Fruit fly (Drosophila melanogaster) whole organism, prepupa: ENCODE results near the gene CG2061.

Experiments
- CG10631 ChIP-seq: fragments of 200-800 bp; sonication (Bioruptor generic); optimal IDR thresholded peaks from 2 replicates; lab custom pipeline; 2016; ENCODE audit warnings: missing biosample characterization, missing genetic modification characterization
- CG15336 ChIP-seq: fragments of 200-800 bp; sonication (Bioruptor generic); IDR thresholded peaks from 2 replicates; pipeline ENCODE4 v1.3.6; 2022; ENCODE audit warnings: missing biosample characterization, missing genetic modification characterization
- Gug ChIP-seq: fragments of 200-800 bp; sonication (Bioruptor generic); IDR thresholded peaks from 2 replicates; pipeline ENCODE4 v1.3.6; 2022; ENCODE audit warnings: missing biosample characterization, missing genetic modification characterization
- Hr4 ChIP-seq: fragments of 200-800 bp; sonication (Bioruptor generic); optimal IDR thresholded peaks from 3 replicates; lab custom pipeline; 2016; ENCODE audit warnings: missing biosample characterization, missing genetic modification characterization
- Sox102F ChIP-seq: fragments of 200-800 bp; sonication (Bioruptor generic); optimal IDR thresholded peaks from 2 replicates; lab custom pipeline; 2016; ENCODE audit warnings: missing biosample characterization, mild to moderate bottlenecking, missing genetic modification characterization
- fkh ChIP-seq: fragments of 200-800 bp; sonication (Bioruptor generic); optimal IDR thresholded peaks from 3 replicates; lab custom pipeline; 2017; ENCODE audit warnings: missing biosample characterization, mild to moderate bottlenecking, missing genetic modification characterization, moderate library complexity
- lz ChIP-seq: fragments of 200-800 bp; sonication (Bioruptor generic); optimal IDR thresholded peaks from 3 replicates; lab custom pipeline; 2016; ENCODE audit warnings: missing biosample characterization, missing genetic modification characterization
- salr ChIP-seq, 2 experiments: fragments of 200-800 bp; sonication (Bioruptor generic); optimal IDR thresholded peaks; 3 replicates each; lab custom pipeline; 2016 to 2018; ENCODE audit warnings: missing biosample characterization in 2 of 2, missing genetic modification characterization in 2 of 2, mild to moderate bottlenecking in 1 of 2
- topi ChIP-seq: fragments of 200-800 bp; sonication (Bioruptor generic); optimal IDR thresholded peaks from 3 replicates; lab custom pipeline; 2016; ENCODE audit warnings: missing biosample characterization, missing genetic modification characterization

DNA sequence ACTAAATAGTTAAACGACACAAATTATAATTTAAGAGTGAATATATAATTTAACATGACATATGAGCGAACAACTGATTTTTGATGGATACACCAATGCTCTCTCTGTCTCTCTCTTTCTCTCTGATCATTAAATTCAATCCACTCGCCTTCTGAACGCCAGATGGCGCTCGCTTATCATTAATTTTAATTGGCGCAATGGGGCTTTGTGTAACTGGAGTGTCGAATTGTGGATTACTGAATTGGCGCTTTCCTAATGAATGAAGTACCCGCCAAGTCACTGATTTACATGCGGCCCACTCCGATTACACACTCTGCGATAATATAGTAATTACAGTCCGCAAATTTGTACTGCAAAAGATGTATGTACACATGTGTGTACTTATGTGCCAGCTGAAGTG lies 10.5 kb upstream of the CG2061 start:
- no peak for TF ChIP-seq Sox102F
- no peak for TF ChIP-seq Gug (GFP tag; lab: Robert Waterston, UW)
- TF ChIP-seq Hr4 (GFP tag; lab: Kevin White, UChicago) = no peak
- no peak for TF ChIP-seq salr (GFP tag; optimal IDR thresholded peaks at IDR 0.05; lab: Kevin White, UChicago)
- TF ChIP-seq topi (GFP tag; lab: Kevin White, UChicago) = no peak
- no peak for TF ChIP-seq fkh
- TF ChIP-seq CG10631 (GFP tag; lab: Kevin White, UChicago) = no peak
- no peak for TF ChIP-seq CG15336 (GFP tag; lab: Robert Waterston, UW)
- no peak for TF ChIP-seq lz (GFP tag; lab: Kevin White, UChicago)
